Fruit fly (Drosophila melanogaster) whole organism, prepupa: ENCODE data around the gene Crys.

Experiments
- Blimp-1 ChIP-seq: fragments of 200-800 bp; sonication (Bioruptor generic); optimal IDR thresholded peaks from 3 replicates; lab custom pipeline; 2017; ENCODE audit warnings: missing biosample characterization, missing genetic modification characterization, mild to moderate bottlenecking, moderate library complexity, missing genetic modification reagents
- CG3032 ChIP-seq: fragments of 200-800 bp; optimal IDR thresholded peaks from 2 replicates; lab custom pipeline; 2019; ENCODE audit warnings: missing biosample characterization, mild to moderate bottlenecking, missing genetic modification characterization, moderate library complexity
- Lpt ChIP-seq: fragments of 200-800 bp; sonication (Bioruptor generic); optimal IDR thresholded peaks from 3 replicates; lab custom pipeline; 2016; ENCODE audit warnings: missing biosample characterization, missing genetic modification characterization
- lz ChIP-seq: fragments of 200-800 bp; sonication (Bioruptor generic); optimal IDR thresholded peaks from 3 replicates; lab custom pipeline; 2016; ENCODE audit warnings: missing biosample characterization, missing genetic modification characterization

DNA sequence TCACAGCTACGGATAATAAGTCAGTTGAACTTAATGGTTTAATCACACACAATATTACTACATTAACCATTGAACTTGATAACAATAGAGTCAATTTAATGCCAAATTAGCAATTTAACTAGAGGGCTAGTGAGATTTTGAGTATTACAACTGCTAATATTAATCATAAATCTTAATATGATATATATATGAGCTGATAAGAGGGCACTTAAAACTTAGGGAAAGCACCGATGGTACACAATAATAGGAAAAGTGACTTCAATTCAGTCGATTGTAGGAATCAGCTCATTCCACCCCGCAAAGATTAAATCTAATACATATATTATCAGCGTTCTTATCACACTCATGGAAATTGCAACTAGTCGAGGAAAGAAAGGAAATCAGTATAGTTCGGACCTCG, 37.3 kb downstream of the Crys start, which contains the start of gene CG16965:
- TF ChIP-seq Lpt (no peak), lz (GFP tag; lab: Kevin White, UChicago) (no peak), CG3032 (no peak), Blimp-1 (no peak)
